Fruit fly (Drosophila melanogaster): ENCODE data around the gene CG11425.

The CG11425 gene

DNA sequence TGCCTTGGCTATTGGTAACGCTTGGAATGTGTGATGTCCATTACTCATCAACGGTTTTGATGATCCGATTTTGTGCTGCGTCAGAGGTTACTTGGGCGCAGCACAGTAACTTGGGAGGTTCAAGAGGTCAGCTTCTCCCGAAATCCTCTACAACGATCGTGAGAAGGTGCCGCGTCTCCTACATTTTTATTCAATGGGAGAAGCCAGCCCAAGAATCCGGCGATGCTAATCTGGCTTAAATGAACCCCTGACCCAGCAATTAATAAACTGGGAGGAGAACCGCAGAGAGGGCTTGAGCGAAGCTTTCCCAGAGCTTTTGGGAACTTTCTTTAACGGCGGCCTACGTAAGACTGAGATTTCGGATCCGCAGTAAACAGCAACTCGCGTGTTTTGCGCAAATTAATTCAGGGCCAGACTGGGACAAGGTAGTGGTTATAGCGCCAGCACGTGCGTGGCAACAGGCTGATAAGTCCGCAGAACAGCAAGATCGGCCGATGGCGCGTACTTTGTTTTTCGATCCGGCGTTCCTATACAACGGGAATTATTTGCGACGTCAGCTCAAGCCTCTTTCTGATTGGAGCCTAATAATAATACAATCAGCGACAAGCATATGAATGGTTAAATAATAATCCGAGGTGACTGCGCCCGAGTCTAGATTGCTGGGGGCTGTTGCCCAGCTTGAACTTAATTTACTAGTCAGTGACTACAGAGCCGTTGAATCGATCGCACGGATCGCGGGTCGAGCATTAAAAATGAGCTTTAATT is at the start of gene CG11425:
CG11425 (plus strand) TSS at position 715 of the 765 bp plus-strand sequence.
- TF ChIP-seq h (optimal IDR thresholded peaks at IDR 0.05) (no peak), insv (optimal IDR thresholded peaks at IDR 0.05) (no peak), Sin3A (optimal IDR thresholded peaks at IDR 0.05) (no peak), ttk (optimal IDR thresholded peaks at IDR 0.05) (no peak), psq (optimal IDR thresholded peaks at IDR 0.05) (no peak), Myc (optimal IDR thresholded peaks at IDR 0.05) (no peak)

DNA sequence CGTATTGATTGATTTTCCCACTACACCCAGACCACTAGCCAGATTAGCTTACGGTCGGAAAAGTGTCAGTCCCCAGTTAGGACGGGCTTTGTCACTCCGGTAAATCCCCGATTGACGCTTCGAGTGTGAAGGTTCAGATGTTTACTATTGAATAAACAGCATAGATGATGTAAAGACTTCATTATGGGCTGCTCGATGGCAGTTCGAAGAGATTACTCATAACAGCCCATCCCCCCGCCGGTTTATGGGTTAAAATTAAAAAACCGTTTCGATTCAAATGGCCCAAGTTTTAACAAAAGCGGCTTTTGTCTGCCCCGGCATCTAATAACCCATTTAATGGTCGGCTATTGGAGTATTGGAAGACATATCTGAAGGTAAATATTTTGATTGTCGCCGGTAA is 37.5 kb upstream of the CG11425 start:
- TF ChIP-seq psq (optimal IDR thresholded peaks at IDR 0.05) (no peak), insv (optimal IDR thresholded peaks at IDR 0.05) (no peak), Sin3A (optimal IDR thresholded peaks at IDR 0.05) (no peak), Myc (optimal IDR thresholded peaks at IDR 0.05) (no peak), ttk (optimal IDR thresholded peaks at IDR 0.05) (no peak), h (optimal IDR thresholded peaks at IDR 0.05) (no peak)

DNA sequence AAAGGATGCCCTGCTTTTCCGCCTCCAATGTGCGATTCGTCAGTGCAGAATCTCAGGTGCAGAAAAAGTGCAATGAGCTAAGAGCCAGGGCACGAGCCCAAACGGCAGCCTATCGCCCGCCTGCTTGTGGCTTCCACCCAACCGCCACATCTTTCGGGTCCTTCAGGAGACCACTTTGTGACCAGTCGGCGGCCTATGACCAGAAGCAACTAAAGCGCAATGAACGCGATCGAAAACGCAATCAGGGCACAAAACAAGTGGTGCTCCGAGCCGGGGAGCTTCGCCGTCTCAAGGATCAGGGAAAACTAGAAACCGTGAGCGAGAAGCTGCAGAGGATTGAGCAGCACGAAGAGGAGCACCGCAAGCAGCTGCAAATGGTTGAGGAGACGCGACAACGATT is 20.2 kb upstream of the CG11425 start, which contains the start of gene CG11449:
CG11449 (plus strand) TSS at position 6 of the 400 bp plus-strand sequence.
- TF ChIP-seq ttk (optimal IDR thresholded peaks at IDR 0.05) (no peak), h (optimal IDR thresholded peaks at IDR 0.05) (no peak), Myc (optimal IDR thresholded peaks at IDR 0.05) (no peak), Sin3A (optimal IDR thresholded peaks at IDR 0.05) (no peak), psq (optimal IDR thresholded peaks at IDR 0.05) (no peak), insv (optimal IDR thresholded peaks at IDR 0.05) (no peak)

DNA sequence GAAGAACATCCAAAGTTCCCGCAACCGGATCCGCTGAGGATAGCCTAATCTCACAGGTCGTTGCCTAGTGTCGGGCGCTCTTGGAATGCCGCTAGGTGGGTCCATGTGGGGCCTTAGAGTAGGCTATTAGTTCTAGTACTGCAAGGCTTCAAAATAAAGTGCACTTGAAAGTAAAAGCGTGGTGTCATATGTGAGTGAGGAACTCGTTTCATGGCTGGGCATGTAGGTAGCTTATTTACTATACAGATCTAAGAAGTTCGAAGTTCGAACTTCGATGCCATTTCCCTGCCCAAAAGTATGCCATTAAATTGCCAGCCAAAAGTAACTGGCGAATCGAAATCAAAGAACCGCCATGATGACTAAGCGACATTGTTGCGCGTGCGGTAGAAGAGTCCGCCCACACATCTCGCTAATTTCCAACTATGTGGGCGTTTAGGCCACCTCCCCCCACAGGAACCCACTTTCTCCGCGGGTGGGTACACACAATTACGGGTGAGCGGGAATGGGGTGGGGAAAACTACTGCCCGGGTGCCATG is 18.6 kb upstream of the CG11425 start:
- TF ChIP-seq Sin3A (optimal IDR thresholded peaks at IDR 0.05) (no peak), psq (optimal IDR thresholded peaks at IDR 0.05) (no peak), h (optimal IDR thresholded peaks at IDR 0.05) (no peak), ttk (optimal IDR thresholded peaks at IDR 0.05) (no peak), insv (optimal IDR thresholded peaks at IDR 0.05) (peak; percentile 26)

DNA sequence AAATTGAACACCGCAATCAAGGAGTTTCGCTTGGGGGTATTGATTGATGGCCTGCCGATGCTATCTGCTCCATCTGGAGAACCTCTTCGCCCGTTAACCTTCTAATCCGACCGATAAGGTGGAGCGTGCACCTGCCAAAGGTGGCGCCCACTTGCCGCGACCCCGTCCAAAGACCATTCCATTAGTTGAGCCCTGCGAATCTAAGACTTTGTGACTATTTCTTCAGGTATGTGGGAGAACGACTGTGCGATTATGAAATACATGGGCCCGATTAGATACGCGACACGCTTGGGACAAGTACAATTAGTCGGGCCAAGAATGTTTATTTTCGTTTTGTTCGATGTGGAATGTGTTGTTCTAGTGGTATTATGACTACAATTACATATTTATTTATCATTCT is 16.3 kb upstream of the CG11425 start:
- TF ChIP-seq Myc (optimal IDR thresholded peaks at IDR 0.05) = no peak
- TF ChIP-seq ttk (optimal IDR thresholded peaks at IDR 0.05) = no peak
- TF ChIP-seq psq (optimal IDR thresholded peaks at IDR 0.05) = no peak
- no peak for TF ChIP-seq h (optimal IDR thresholded peaks at IDR 0.05)
- no peak for TF ChIP-seq insv (optimal IDR thresholded peaks at IDR 0.05)
- no peak for TF ChIP-seq Sin3A (optimal IDR thresholded peaks at IDR 0.05)

DNA sequence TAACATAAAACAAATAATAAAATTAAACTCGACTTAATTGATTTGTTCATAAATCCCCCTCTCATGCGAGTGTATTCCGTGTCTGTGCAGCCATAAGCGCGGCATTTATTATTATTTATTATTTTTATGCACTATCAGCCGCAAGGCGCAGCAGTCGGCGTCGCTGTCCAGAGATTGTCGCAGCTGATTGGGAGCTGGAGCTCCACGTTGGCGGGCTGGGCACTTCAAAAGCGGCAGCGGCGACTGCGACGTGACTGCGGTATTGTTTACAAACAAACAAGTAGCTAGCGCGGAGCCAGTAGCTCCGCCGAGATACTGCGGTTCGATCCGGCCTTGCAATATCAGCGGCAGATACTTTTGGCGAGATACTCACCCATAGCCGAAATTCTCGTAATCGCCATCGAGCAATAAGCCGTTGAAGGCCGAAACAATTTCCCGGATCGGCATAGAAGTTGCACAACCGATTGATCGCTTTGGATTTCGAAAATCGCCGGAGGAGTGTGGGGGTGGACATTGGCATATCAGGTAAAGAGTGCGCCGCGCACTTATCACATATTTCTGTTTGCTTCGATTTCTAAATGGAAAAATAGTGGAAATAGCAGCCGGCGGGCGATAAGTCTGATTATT is 15.6 kb upstream of the CG11425 start:
- TF ChIP-seq h (optimal IDR thresholded peaks at IDR 0.05) = no peak
- TF ChIP-seq insv (optimal IDR thresholded peaks at IDR 0.05) = no peak
- TF ChIP-seq Sin3A (optimal IDR thresholded peaks at IDR 0.05) = no peak
- TF ChIP-seq ttk (optimal IDR thresholded peaks at IDR 0.05) = no peak
- TF ChIP-seq psq (optimal IDR thresholded peaks at IDR 0.05) = no peak
- TF ChIP-seq Myc (optimal IDR thresholded peaks at IDR 0.05) = no peak

DNA sequence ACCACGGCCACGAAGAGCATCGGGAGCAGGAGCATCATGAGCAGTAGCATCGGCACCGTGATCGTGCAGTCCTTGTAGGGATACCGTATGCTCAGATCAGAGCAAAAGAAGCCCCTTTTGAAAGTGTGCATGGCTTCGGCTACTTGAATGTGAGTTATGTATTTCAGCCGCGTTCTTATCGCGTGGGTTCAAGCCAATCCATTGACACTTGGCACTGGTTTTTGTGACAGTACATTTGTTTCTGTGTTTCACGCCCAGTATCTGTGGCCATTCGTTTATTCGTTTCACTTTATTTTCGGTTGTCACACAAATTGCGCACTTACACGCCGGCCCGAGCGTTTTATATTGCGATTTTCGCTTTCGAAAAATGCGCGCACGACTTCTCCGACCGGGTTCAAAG is 14.2 kb upstream of the CG11425 start:
- TF ChIP-seq insv (optimal IDR thresholded peaks at IDR 0.05) (no peak), Myc (optimal IDR thresholded peaks at IDR 0.05) (no peak), ttk (optimal IDR thresholded peaks at IDR 0.05) (no peak), psq (optimal IDR thresholded peaks at IDR 0.05) (no peak), Sin3A (optimal IDR thresholded peaks at IDR 0.05) (no peak), h (optimal IDR thresholded peaks at IDR 0.05) (no peak)

DNA sequence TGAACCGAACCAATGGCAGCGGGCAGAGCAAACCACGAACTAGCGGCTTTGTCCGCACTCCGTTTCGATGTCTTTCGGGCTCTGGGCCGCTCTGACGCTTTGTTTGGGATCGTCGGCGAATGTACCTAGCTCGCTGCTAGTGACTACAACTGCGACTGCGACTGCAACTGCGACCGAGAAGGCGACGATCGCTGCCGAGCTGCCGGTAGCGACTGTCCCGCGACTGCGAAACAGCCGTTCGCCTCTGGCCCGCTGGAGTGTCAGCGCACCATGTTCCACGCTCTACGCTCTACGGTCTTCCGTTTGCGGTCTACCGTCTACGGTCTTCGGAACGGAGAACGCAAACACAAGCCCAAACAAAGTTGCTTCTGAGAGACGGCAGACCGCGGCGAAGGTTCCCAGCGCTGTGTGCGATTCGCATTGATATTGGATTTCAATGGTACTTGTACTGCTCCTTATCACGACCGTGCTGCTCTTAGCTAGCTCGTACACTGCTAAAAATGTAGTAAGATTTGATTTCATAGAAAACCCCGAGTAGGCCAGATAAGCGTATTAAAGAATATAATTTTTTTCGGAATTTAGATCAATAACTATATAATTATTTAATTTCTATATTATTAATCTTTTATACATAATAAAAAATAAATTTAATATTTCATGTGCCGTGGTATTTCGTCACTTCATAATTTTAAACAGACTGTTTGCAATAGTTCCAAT is 13.5 kb upstream of the CG11425 start, which contains the start of gene laza:
laza (minus strand) TSS at position 214 of the 717 bp plus-strand sequence.
- no peak for TF ChIP-seq Myc (optimal IDR thresholded peaks at IDR 0.05)
- TF ChIP-seq h (optimal IDR thresholded peaks at IDR 0.05) = no peak
- no peak for TF ChIP-seq Sin3A (optimal IDR thresholded peaks at IDR 0.05)
- TF ChIP-seq ttk (optimal IDR thresholded peaks at IDR 0.05) = no peak
- no peak for TF ChIP-seq insv (optimal IDR thresholded peaks at IDR 0.05)
- TF ChIP-seq psq (optimal IDR thresholded peaks at IDR 0.05) = no peak

DNA sequence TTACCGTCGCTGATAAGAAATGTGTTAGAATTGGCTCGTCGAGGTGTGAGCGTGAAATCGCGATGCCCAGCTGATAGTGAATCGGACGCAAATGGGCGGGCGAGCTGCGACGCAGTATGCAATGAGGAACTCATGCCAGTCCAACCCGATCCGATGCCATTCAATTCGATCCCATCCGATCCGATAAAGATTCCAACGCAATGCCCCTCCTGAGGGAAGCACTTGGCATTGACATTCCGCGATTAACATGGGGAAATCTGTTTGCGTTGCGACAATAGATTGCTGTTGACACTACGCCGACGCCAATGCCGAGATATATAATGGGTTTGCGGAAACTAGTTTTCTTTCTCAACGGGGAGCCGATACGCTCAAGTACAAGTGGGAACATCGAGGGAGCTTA is 11.2 kb upstream of the CG11425 start:
- TF ChIP-seq Myc (optimal IDR thresholded peaks at IDR 0.05) (no peak), psq (optimal IDR thresholded peaks at IDR 0.05) (no peak), ttk (optimal IDR thresholded peaks at IDR 0.05) (no peak), h (optimal IDR thresholded peaks at IDR 0.05) (no peak), Sin3A (optimal IDR thresholded peaks at IDR 0.05) (no peak), insv (optimal IDR thresholded peaks at IDR 0.05) (no peak)

DNA sequence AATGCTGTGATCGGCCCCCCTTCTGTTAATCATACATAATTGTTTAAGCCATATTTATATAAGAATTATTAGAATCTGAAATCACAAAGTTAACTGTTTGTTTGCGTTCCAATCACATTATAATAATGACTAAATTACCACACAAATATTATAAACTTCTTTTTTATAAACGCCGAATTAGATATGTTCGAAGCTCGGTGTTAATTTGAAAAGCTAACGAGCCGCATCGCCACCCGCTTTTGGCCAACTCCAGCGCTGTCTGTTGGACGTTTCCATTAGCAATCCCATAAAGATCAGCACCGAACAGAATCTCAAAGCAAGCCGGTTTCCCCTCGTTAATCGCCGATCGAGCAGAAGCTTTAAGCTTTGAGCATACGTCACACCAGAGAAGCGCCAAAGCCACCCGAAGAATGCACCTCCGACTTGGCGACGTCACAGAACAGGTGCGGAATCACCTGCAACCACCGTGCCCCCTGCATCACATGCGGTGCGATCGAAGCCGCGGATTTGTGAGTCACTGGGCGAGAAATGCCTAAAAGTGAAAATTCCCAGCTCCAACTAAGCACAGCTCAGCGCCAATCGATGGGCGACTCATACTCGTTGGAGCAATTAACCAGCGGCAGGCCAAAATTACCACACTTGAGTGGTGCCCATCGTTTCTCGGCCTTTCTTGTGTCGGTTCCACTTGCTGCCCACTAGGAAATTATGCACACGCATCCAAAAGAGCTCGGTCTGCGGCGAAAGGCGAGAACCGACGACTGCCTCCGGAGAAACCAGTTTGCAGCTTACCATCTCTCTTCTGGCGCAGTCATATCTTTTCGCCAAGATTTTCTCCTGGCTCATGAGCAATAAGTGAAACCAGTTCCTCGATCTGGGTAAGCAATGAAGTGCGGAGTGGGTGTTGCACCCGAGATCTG is 8.9 kb upstream of the CG11425 start, which contains the start of gene CG11438:
CG11438 (plus strand) TSS at position 134 of the 917 bp plus-strand sequence.
- TF ChIP-seq Sin3A (optimal IDR thresholded peaks at IDR 0.05) (no peak), Myc (optimal IDR thresholded peaks at IDR 0.05) (no peak), ttk (optimal IDR thresholded peaks at IDR 0.05) (no peak), insv (optimal IDR thresholded peaks at IDR 0.05) (no peak), h (optimal IDR thresholded peaks at IDR 0.05) (no peak), psq (optimal IDR thresholded peaks at IDR 0.05) (no peak)

Measured in Kc167 (cell line).